Worm (Caenorhabditis elegans): ENCODE results near the gene smrd-1.

DNA sequence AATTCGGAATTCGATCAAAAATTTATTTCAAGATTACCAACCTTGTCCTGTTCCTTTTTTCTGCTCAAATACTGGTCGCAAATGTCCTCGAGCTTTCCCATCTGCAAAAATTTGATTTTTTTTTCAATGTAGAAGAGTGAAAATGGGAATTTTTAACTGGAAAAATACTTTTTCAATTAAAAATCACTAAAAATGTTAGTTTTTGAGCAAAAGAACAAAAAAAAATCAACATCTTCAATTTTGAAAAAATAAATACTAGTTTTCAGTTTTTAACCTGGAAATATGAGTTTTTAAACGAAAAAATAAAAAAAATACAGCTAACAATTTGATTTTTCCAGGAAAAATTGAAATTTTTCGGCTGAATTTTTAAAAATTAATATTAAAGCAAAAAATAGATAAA lies 7.9 kb downstream of the smrd-1 start, which contains the start of gene prp-3:
- TF ChIP-seq pha-4 (tag; optimal IDR thresholded peaks at IDR 0.05) (no peak), pat-9 (tag; optimal IDR thresholded peaks at IDR 0.05) (no peak), ztf-16 (tag; optimal IDR thresholded peaks at IDR 0.05) (no peak), pha-2 (tag; optimal IDR thresholded peaks at IDR 0.05) (no peak), elt-2 (tag; optimal IDR thresholded peaks at IDR 0.05) (no peak), ahr-1 (tag; optimal IDR thresholded peaks at IDR 0.05) (no peak), nhr-11 (tag; optimal IDR thresholded peaks at IDR 0.05) (no peak), ceh-6 (GFP tag; optimal IDR thresholded peaks at IDR 0.05) (no peak), nfya-1 (tag; optimal IDR thresholded peaks at IDR 0.05) (no peak), ceh-45 (GFP tag; IDR thresholded peaks at IDR 0.05) (no peak)
